Worm (Caenorhabditis elegans): ENCODE results near the gene Y53F4B.11.

Gene Y53F4B.11

ce11 chrII:15026389-15026788 is 15.8 kb downstream of the Y53F4B.11 start:
- no peak for TF ChIP-seq nhr-12 (tag; optimal IDR thresholded peaks at IDR 0.05)
- no peak for TF ChIP-seq elt-3 (tag; optimal IDR thresholded peaks at IDR 0.05)
- TF ChIP-seq nhr-6 (tag; optimal IDR thresholded peaks at IDR 0.05) = no peak
- TF ChIP-seq nhr-129 (tag; optimal IDR thresholded peaks at IDR 0.05) = no peak
- no peak for TF ChIP-seq peb-1 (tag; optimal IDR thresholded peaks at IDR 0.05)

ce11 chrII:15037782-15038181 is 27.2 kb downstream of the Y53F4B.11 start, which contains the start of gene Y53F4B.14:
Y53F4B.14 (plus strand) TSS chrII:15037991.
- TF ChIP-seq nhr-21 (tag; optimal IDR thresholded peaks at IDR 0.05) = no peak
- TF ChIP-seq fos-1 (tag; optimal IDR thresholded peaks at IDR 0.05) = no peak
- TF ChIP-seq lin-39 (tag; optimal IDR thresholded peaks at IDR 0.05) = no peak
- TF ChIP-seq ama-1 (optimal IDR thresholded peaks at IDR 0.05) = no peak
- TF ChIP-seq unc-39 (tag; optimal IDR thresholded peaks at IDR 0.05) = no peak
- TF ChIP-seq mdl-1 (tag; optimal IDR thresholded peaks at IDR 0.05) = no peak

- TF ChIP-seq zag-1 (tag; optimal IDR thresholded peaks at IDR 0.05) (no peak), sma-9 (GFP tag; optimal IDR thresholded peaks at IDR 0.05) (no peak), sma-9 (tag; optimal IDR thresholded peaks at IDR 0.05) (no peak), R02D3.7 (tag; optimal IDR thresholded peaks at IDR 0.05) (no peak), Y55F3AM.14 (GFP tag; optimal IDR thresholded peaks at IDR 0.05) (no peak), elt-1 (tag; optimal IDR thresholded peaks at IDR 0.05) (no peak), nhr-25 (tag; optimal IDR thresholded peaks at IDR 0.05) (no peak), unc-62 (GFP tag; optimal IDR thresholded peaks at IDR 0.05) (no peak), lsy-2 (tag; optimal IDR thresholded peaks at IDR 0.05) (no peak), aly-2 (tag; optimal IDR thresholded peaks at IDR 0.05) (no peak), nhr-237 (tag; optimal IDR thresholded peaks at IDR 0.05) (no peak), ztf-4 (tag; optimal IDR thresholded peaks at IDR 0.05) (no peak), crh-2 (tag; optimal IDR thresholded peaks at IDR 0.05) (no peak), peb-1 (tag; optimal IDR thresholded peaks at IDR 0.05) (no peak), unc-39 (tag; optimal IDR thresholded peaks at IDR 0.05) (no peak), mdl-1 (tag; optimal IDR thresholded peaks at IDR 0.05) (no peak)
Observed at ce11 chrII:15039104-15039503, 28.6 kb downstream of the Y53F4B.11 start, which contains the start of gene trip-4. trip-4 (plus strand) TSS chrII:15039404.

- TF ChIP-seq fos-1 (tag; optimal IDR thresholded peaks at IDR 0.05) (no peak), elt-1 (tag; optimal IDR thresholded peaks at IDR 0.05) (no peak)
Observed at ce11 chrII:15042310-15042709, 31.8 kb downstream of the Y53F4B.11 start.

ce11 chrII:15042783-15043182 is 32.2 kb downstream of the Y53F4B.11 start:
- TF ChIP-seq C34F6.9 (tag; optimal IDR thresholded peaks at IDR 0.05) = peak; percentile 33
- TF ChIP-seq mdl-1 (tag; optimal IDR thresholded peaks at IDR 0.05) = peak in 1 of 2 experiments; percentile 21
- TF ChIP-seq unc-55 (GFP tag; optimal IDR thresholded peaks at IDR 0.05) = peak; percentile 4
- peak; percentile 19 for TF ChIP-seq ama-1 (optimal IDR thresholded peaks at IDR 0.05)
- peak; percentile 46 for TF ChIP-seq nhr-129 (tag; optimal IDR thresholded peaks at IDR 0.05)

ce11 chrII:15043850-15044249 is 33.3 kb downstream of the Y53F4B.11 start:
- peak in 1 of 2 experiments; percentile 4 for TF ChIP-seq mdl-1 (tag; optimal IDR thresholded peaks at IDR 0.05)

- TF ChIP-seq mbf-1 (tag; optimal IDR thresholded peaks at IDR 0.05) (no peak), nhr-77 (tag; optimal IDR thresholded peaks at IDR 0.05) (no peak), nhr-237 (tag; optimal IDR thresholded peaks at IDR 0.05) (no peak), snpc-4 (tag; optimal IDR thresholded peaks at IDR 0.05) (no peak), F13H6.1 (tag; optimal IDR thresholded peaks at IDR 0.05) (no peak), elt-3 (tag; optimal IDR thresholded peaks at IDR 0.05) (no peak), ZK546.5 (tag; optimal IDR thresholded peaks at IDR 0.05) (no peak), skn-1 (tag; optimal IDR thresholded peaks at IDR 0.05) (no peak), Y55F3AM.14 (GFP tag; optimal IDR thresholded peaks at IDR 0.05) (no peak), ama-1 (optimal IDR thresholded peaks at IDR 0.05) (no peak), nhr-25 (tag; optimal IDR thresholded peaks at IDR 0.05) (no peak)
Observed at ce11 chrII:15058282-15058681, 47.7 kb downstream of the Y53F4B.11 start, which contains the start of gene Y53F4B.17. Y53F4B.17 (plus strand) TSS chrII:15058656.

All from whole organism, L2 larva.